Fruit fly (Drosophila melanogaster) whole organism, embryonic: ENCODE data around the gene orb.

Source experiments
- Atf-2 ChIP-seq: fragments of 200-800 bp; sonication (Bioruptor generic); optimal IDR thresholded peaks from 2 replicates; lab custom pipeline; 2016; ENCODE audit warnings: missing biosample characterization, missing genetic modification characterization
- Bteb2 ChIP-seq: fragments of 200-800 bp; sonication (Bioruptor generic); optimal IDR thresholded peaks from 2 replicates; lab custom pipeline; 2016; ENCODE audit warnings: missing biosample characterization, missing genetic modification characterization
- CG12155 ChIP-seq: fragments of 200-800 bp; sonication (Bioruptor generic); optimal IDR thresholded peaks from 3 replicates; lab custom pipeline; 2016; ENCODE audit warnings: missing biosample characterization, missing genetic modification characterization
- CG14667 ChIP-seq: fragments of 200-800 bp; sonication (Bioruptor generic); IDR thresholded peaks from 2 replicates; pipeline ENCODE4 v1.3.6; 2022; ENCODE audit warnings: missing biosample characterization, missing genetic modification characterization
- CG15479 ChIP-seq: fragments of 200-800 bp; sonication (Bioruptor generic); optimal IDR thresholded peaks from 3 replicates; lab custom pipeline; 2019; ENCODE audit warnings: missing biosample characterization, mild to moderate bottlenecking, missing genetic modification characterization, moderate library complexity
- CG16863 ChIP-seq: fragments of 200-800 bp; sonication (Bioruptor generic); optimal IDR thresholded peaks from 3 replicates; lab custom pipeline; 2016; ENCODE audit warnings: missing biosample characterization, missing genetic modification characterization
- CG17612 ChIP-seq: fragments of 200-800 bp; sonication (Bioruptor generic); IDR thresholded peaks from 2 replicates; pipeline ENCODE4 v1.3.6; 2022; ENCODE audit warnings: missing biosample characterization, missing genetic modification characterization
- CG17912 ChIP-seq: fragments of 200-800 bp; sonication (Bioruptor generic); optimal IDR thresholded peaks from 2 replicates; lab custom pipeline; 2018; ENCODE audit warnings: missing biosample characterization, mild to moderate bottlenecking, missing genetic modification characterization
- CG2875 ChIP-seq: fragments of 200-800 bp; sonication (Bioruptor generic); optimal IDR thresholded peaks from 2 replicates; lab custom pipeline; 2017; ENCODE audit warnings: missing biosample characterization, mild to moderate bottlenecking, missing genetic modification characterization, missing genetic modification reagents
- CG3065 ChIP-seq: fragments of 200-800 bp; sonication (Bioruptor generic); optimal IDR thresholded peaks from 2 replicates; lab custom pipeline; 2016; ENCODE audit warnings: missing biosample characterization, missing genetic modification characterization
- CG3847 ChIP-seq: fragments of 200-800 bp; sonication (Bioruptor generic); IDR thresholded peaks from 2 replicates; pipeline ENCODE4 v1.3.6; 2022; ENCODE audit warnings: missing biosample characterization, missing genetic modification characterization
- CG42726 ChIP-seq: fragments of 200-800 bp; sonication (Bioruptor generic); IDR thresholded peaks from 2 replicates; pipeline ENCODE4 v1.3.6; 2022; ENCODE audit warnings: missing biosample characterization, missing genetic modification characterization; ENCODE audit not compliant: partially characterized antibody
- CG4707 ChIP-seq: fragments of 200-800 bp; sonication (Bioruptor generic); optimal IDR thresholded peaks from 2 replicates; lab custom pipeline; 2018; ENCODE audit warnings: missing biosample characterization, mild to moderate bottlenecking, missing genetic modification characterization, moderate library complexity
- CG5245 ChIP-seq: fragments of 200-800 bp; sonication (Bioruptor generic); optimal IDR thresholded peaks from 3 replicates; lab custom pipeline; 2016; ENCODE audit warnings: missing biosample characterization, missing genetic modification characterization
- CG7745 ChIP-seq: fragments of 200-800 bp; sonication (Bioruptor generic); optimal IDR thresholded peaks from 2 replicates; lab custom pipeline; 2018; ENCODE audit warnings: missing biosample characterization, mild to moderate bottlenecking, missing genetic modification characterization, moderate library complexity
- CG8359 ChIP-seq: fragments of 200-800 bp; sonication (Bioruptor generic); optimal IDR thresholded peaks from 2 replicates; lab custom pipeline; 2017; ENCODE audit warnings: missing biosample characterization, mild to moderate bottlenecking, missing genetic modification characterization, borderline replicate concordance
- Camta ChIP-seq: fragments of 200-800 bp; sonication (Bioruptor generic); optimal IDR thresholded peaks from 2 replicates; lab custom pipeline; 2016; ENCODE audit warnings: missing biosample characterization, missing genetic modification characterization
- D19B ChIP-seq: fragments of 200-800 bp; sonication (Bioruptor generic); optimal IDR thresholded peaks from 2 replicates; lab custom pipeline; 2017; ENCODE audit warnings: missing biosample characterization, mild to moderate bottlenecking, missing genetic modification characterization
- Dad ChIP-seq: fragments of 200-800 bp; sonication (Bioruptor generic); optimal IDR thresholded peaks from 3 replicates; lab custom pipeline; 2016; ENCODE audit warnings: missing biosample characterization, missing genetic modification characterization
- Dbx ChIP-seq: fragments of 200-800 bp; sonication (Bioruptor generic); IDR thresholded peaks from 3 replicates; pipeline ENCODE4 v1.3.6; 2022; ENCODE audit warnings: missing biosample characterization, missing genetic modification characterization
- Doc2 ChIP-seq: fragments of 200-800 bp; sonication (Bioruptor generic); IDR thresholded peaks from 2 replicates; pipeline ENCODE4 v1.3.6; 2022; ENCODE audit warnings: missing biosample characterization, missing genetic modification characterization
- Fer3 ChIP-seq: fragments of 200-800 bp; sonication (Bioruptor generic); optimal IDR thresholded peaks from 2 replicates; lab custom pipeline; 2018; ENCODE audit warnings: missing biosample characterization, mild to moderate bottlenecking, missing genetic modification characterization, moderate library complexity
- Gsc ChIP-seq: fragments of 200-800 bp; sonication (Bioruptor generic); IDR thresholded peaks from 2 replicates; pipeline ENCODE4 v1.3.6; 2022; ENCODE audit warnings: missing biosample characterization, missing genetic modification characterization
- H15 ChIP-seq: fragments of 200-800 bp; sonication (Bioruptor generic); IDR thresholded peaks from 3 replicates; pipeline ENCODE4 v1.3.6; 2022; ENCODE audit warnings: missing biosample characterization, missing genetic modification characterization
- HHEX ChIP-seq: fragments of 200-800 bp; sonication (Bioruptor generic); optimal IDR thresholded peaks from 3 replicates; lab custom pipeline; 2017; ENCODE audit warnings: missing biosample characterization, mild to moderate bottlenecking, missing genetic modification characterization, missing genetic modification reagents
- HLHmδ ChIP-seq: fragments of 200-800 bp; sonication (Bioruptor generic); optimal IDR thresholded peaks from 2 replicates; lab custom pipeline; 2018; ENCODE audit warnings: missing biosample characterization, mild to moderate bottlenecking, missing genetic modification characterization, moderate library complexity
- Hand ChIP-seq: fragments of 200-800 bp; sonication (Bioruptor generic); optimal IDR thresholded peaks from 2 replicates; lab custom pipeline; 2017; ENCODE audit warnings: mild to moderate bottlenecking, missing biosample characterization, missing genetic modification reagents, missing genetic modification characterization
- Meics ChIP-seq: fragments of 200-800 bp; sonication (Bioruptor generic); optimal IDR thresholded peaks from 2 replicates; lab custom pipeline; 2017; ENCODE audit warnings: missing biosample characterization, mild to moderate bottlenecking, missing genetic modification characterization
- Nf-YB ChIP-seq: fragments of 200-800 bp; sonication (Bioruptor generic); optimal IDR thresholded peaks from 3 replicates; lab custom pipeline; 2019; ENCODE audit warnings: missing biosample characterization, mild to moderate bottlenecking, missing genetic modification characterization, moderate library complexity
- Rfx ChIP-seq: fragments of 200-800 bp; sonication (Bioruptor generic); IDR thresholded peaks from 2 replicates; pipeline ENCODE4 v1.3.6; 2022; ENCODE audit warnings: missing biosample characterization, missing genetic modification characterization
- Spps ChIP-seq: fragments of 200-800 bp; sonication (Bioruptor generic); optimal IDR thresholded peaks from 2 replicates; lab custom pipeline; 2018; ENCODE audit warnings: missing biosample characterization, mild to moderate bottlenecking, missing genetic modification characterization
- Trl ChIP-seq, 3 experiments: fragments of >200 bp in 2 of 3; fragments of 200-800 bp in 1 of 3; sonication (Bioruptor generic) in 1 of 3; optimal IDR thresholded peaks; 2 replicates in 1 of 3; 3 replicates in 2 of 3; lab custom pipeline; 2016 to 2017; ENCODE audit warnings: missing biosample characterization in 1 of 3, missing genetic modification characterization in 1 of 3
- amos ChIP-seq: fragments of 200-800 bp; sonication (Bioruptor generic); IDR thresholded peaks from 2 replicates; pipeline ENCODE4 v1.3.6; 2022; ENCODE audit warnings: missing biosample characterization, missing genetic modification characterization; ENCODE audit not compliant: partially characterized antibody
- bab2 ChIP-seq: fragments of 200-800 bp; sonication (Bioruptor generic); optimal IDR thresholded peaks from 2 replicates; lab custom pipeline; 2016; ENCODE audit warnings: missing biosample characterization, missing genetic modification characterization
- bcd ChIP-seq: fragments of 200-800 bp; sonication (Bioruptor generic); optimal IDR thresholded peaks from 2 replicates; lab custom pipeline; 2017; ENCODE audit warnings: missing biosample characterization, mild to moderate bottlenecking, missing genetic modification characterization
- bowl ChIP-seq: fragments of 200-800 bp; sonication (Bioruptor generic); IDR thresholded peaks from 2 replicates; pipeline ENCODE4 v1.3.6; 2022; ENCODE audit warnings: missing biosample characterization, missing genetic modification characterization
- crol ChIP-seq: fragments of 200-800 bp; sonication (Bioruptor generic); IDR thresholded peaks from 2 replicates; pipeline ENCODE4 v1.3.6; 2022; ENCODE audit warnings: missing biosample characterization, missing genetic modification characterization
- fd3F ChIP-seq: fragments of 200-800 bp; sonication (Bioruptor generic); optimal IDR thresholded peaks from 2 replicates; lab custom pipeline; 2018; ENCODE audit warnings: missing biosample characterization, mild to moderate bottlenecking, missing genetic modification characterization, moderate library complexity
- ftz-f1 ChIP-seq: fragments of 200-800 bp; sonication (Bioruptor generic); optimal IDR thresholded peaks from 2 replicates; lab custom pipeline; 2016; ENCODE audit warnings: missing biosample characterization, missing genetic modification characterization
- gfzf ChIP-seq: fragments of 200-800 bp; sonication (Bioruptor generic); optimal IDR thresholded peaks from 2 replicates; lab custom pipeline; 2016; ENCODE audit warnings: missing biosample characterization, mild to moderate bottlenecking, missing genetic modification characterization, moderate library complexity
- insv ChIP-seq, 2 experiments: fragments of 200-800 bp; sonication (Bioruptor generic); optimal IDR thresholded peaks; 3 replicates each; lab custom pipeline; 2016 to 2018; ENCODE audit warnings: missing biosample characterization in 2 of 2, missing genetic modification characterization in 2 of 2
- klu ChIP-seq: fragments of 200-800 bp; sonication (Bioruptor generic); IDR thresholded peaks from 2 replicates; pipeline ENCODE4 v1.3.6; 2022; ENCODE audit warnings: missing biosample characterization, missing genetic modification characterization
- lab ChIP-seq: fragments of 200-800 bp; sonication (Bioruptor generic); optimal IDR thresholded peaks from 3 replicates; lab custom pipeline; 2017; ENCODE audit warnings: missing biosample characterization, missing genetic modification characterization, mild to moderate bottlenecking, moderate library complexity, missing genetic modification reagents
- maf-S ChIP-seq: fragments of 200-800 bp; sonication (Bioruptor generic); optimal IDR thresholded peaks from 2 replicates; lab custom pipeline; 2016; ENCODE audit warnings: missing biosample characterization, missing genetic modification characterization
- pho ChIP-seq: fragments of 200-800 bp; sonication (Bioruptor generic); optimal IDR thresholded peaks from 2 replicates; lab custom pipeline; 2016; ENCODE audit warnings: missing biosample characterization, missing genetic modification characterization
- rib ChIP-seq: fragments of 200-800 bp; sonication (Bioruptor generic); IDR thresholded peaks from 2 replicates; pipeline ENCODE4 v1.3.6; 2022; ENCODE audit warnings: missing biosample characterization, missing genetic modification characterization
- row ChIP-seq: fragments of 200-800 bp; sonication (Bioruptor generic); IDR thresholded peaks from 3 replicates; pipeline ENCODE4 v1.3.6; 2022; ENCODE audit warnings: missing biosample characterization, missing genetic modification characterization
- shn ChIP-seq: fragments of 200-800 bp; sonication (Bioruptor generic); optimal IDR thresholded peaks from 3 replicates; lab custom pipeline; 2016; ENCODE audit warnings: missing biosample characterization, missing genetic modification characterization
- sima ChIP-seq: fragments of 200-800 bp; sonication (Bioruptor generic); optimal IDR thresholded peaks from 2 replicates; lab custom pipeline; 2016; ENCODE audit warnings: missing biosample characterization, missing genetic modification characterization
- stc ChIP-seq: fragments of 200-800 bp; sonication (Bioruptor generic); IDR thresholded peaks from 2 replicates; pipeline ENCODE4 v1.3.6; 2022; ENCODE audit warnings: missing biosample characterization, missing genetic modification characterization
- yki ChIP-seq: fragments of >200 bp; optimal IDR thresholded peaks from 3 replicates; lab custom pipeline; 2018

Gene orb

DNA sequence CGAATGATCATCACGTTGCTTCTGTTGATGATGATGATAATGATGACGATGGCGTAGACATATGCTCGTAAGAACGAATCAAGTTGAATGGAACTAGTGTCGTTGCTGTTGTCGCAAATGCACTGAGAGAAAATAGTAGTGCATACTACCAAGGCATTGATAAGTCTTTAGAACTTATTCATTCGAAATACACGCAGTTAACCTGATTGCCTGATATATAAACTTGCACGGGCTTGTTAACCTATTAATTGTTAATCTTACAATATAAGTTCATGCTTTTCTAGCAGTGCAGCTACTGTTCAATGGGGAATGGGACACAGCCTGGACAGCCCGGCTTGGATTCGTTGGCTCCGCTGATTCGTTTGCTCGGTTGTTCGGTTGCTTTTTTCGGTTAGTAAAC lies 45.6 kb upstream of the orb start (continued):
- TF ChIP-seq maf-S (peak; percentile 78), CG3847 (GFP tag; lab: Robert Waterston, UW) (peak; percentile 51), fd3F (GFP tag; lab: Kevin White, UChicago) (peak; percentile 58), Meics (GFP tag; lab: Kevin White, UChicago) (peak; percentile 80), Dbx (peak; percentile 58; the same call in 1 of the 3 replicates), yki (lab: Kevin White, UChicago) (no peak), HLHmδ (no peak), sima (GFP tag; lab: Kevin White, UChicago) (peak; percentile 30), bab2 (GFP tag; lab: Kevin White, UChicago) (peak; percentile 82), CG5245 (GFP tag; lab: Kevin White, UChicago) (peak; percentile 87), crol (no peak), Trl (optimal IDR thresholded peaks at IDR 0.05; lab: Kevin White, UChicago) (no peak), Trl (GFP tag; optimal IDR thresholded peaks at IDR 0.05; lab: Kevin White, UChicago) (peak; percentile 89), Spps (tag; lab: Kevin White, UChicago) (peak; percentile 84), stc (GFP tag; lab: Robert Waterston, UW) (peak; percentile 76), CG7745 (tag; lab: Kevin White, UChicago) (peak; percentile 48), Rfx (GFP tag; lab: Robert Waterston, UW) (peak; percentile 87), pho (GFP tag; lab: Kevin White, UChicago) (peak; percentile 73), CG4707 (GFP tag; lab: Kevin White, UChicago) (peak; percentile 78), CG8359 (GFP tag; lab: Kevin White, UChicago) (peak; percentile 79), D19B (GFP tag; lab: Kevin White, UChicago) (peak; percentile 58), insv (GFP tag; optimal IDR thresholded peaks at IDR 0.05; lab: Kevin White, UChicago) (no peak), HHEX (GFP tag; lab: Kevin White, UChicago) (peak; percentile 73), bcd (GFP tag; lab: Kevin White, UChicago) (peak; percentile 78), Camta (GFP tag; lab: Kevin White, UChicago) (peak; percentile 81), CG42726 (no peak), CG14667 (GFP tag; lab: Robert Waterston, UW) (peak; percentile 71; the same call in 1 of the 2 replicates), bowl (GFP tag; lab: Robert Waterston, UW) (no peak), klu (GFP tag; lab: Robert Waterston, UW) (peak; percentile 64), gfzf (GFP tag; lab: Kevin White, UChicago) (no peak), Bteb2 (GFP tag; lab: Kevin White, UChicago) (peak; percentile 70), CG17612 (GFP tag; lab: Robert Waterston, UW) (peak; percentile 70; the same call in 1 of the 2 replicates), rib (GFP tag; lab: Robert Waterston, UW) (peak; percentile 74), CG12155 (peak; percentile 81), ftz-f1 (GFP tag; lab: Kevin White, UChicago) (no peak), CG17912 (no peak), Gsc (GFP tag; lab: Robert Waterston, UW) (no peak; the same call in 1 of the 2 replicates), Dad (peak; percentile 81), CG16863 (peak; percentile 83), lab (GFP tag; lab: Kevin White, UChicago) (peak; percentile 88), CG15479 (GFP tag; lab: Kevin White, UChicago) (no peak), shn (GFP tag; lab: Kevin White, UChicago) (peak; percentile 68), Fer3 (tag; lab: Kevin White, UChicago) (peak; percentile 74), Atf-2 (GFP tag; lab: Kevin White, UChicago) (peak; percentile 85), Doc2 (no peak), CG3065 (GFP tag; lab: Kevin White, UChicago) (peak; percentile 76), Nf-YB (GFP tag; lab: Kevin White, UChicago) (peak; percentile 77), H15 (GFP tag; lab: Robert Waterston, UW) (peak; percentile 81), amos (GFP tag; lab: Robert Waterston, UW) (no peak), CG2875 (GFP tag; lab: Kevin White, UChicago) (peak; percentile 82), Hand (peak; percentile 41), row (GFP tag; lab: Robert Waterston, UW) (peak; percentile 88)
